Worm (Caenorhabditis elegans): ENCODE results near the gene ZK652.8.

DNA sequence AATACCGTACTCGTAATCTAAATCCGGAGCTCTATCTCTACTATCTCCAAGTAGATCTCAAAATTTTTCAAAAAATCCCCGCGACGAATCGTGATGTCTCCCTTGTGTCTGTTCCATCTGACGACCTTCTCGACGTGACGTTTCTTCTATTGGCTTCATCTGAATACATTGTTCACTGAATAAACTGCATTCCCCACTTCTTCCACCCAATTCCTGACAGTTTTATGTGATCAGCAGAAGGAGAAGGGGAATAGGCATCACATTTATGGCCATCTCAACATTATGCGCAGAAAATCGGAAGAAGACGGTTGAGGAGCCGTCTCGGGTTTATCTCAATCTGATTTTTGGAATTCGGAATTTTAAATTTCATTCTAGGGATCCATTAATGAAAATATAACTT lies 24.5 kb downstream of the ZK652.8 start:
- TF ChIP-seq unc-62 (GFP tag; optimal IDR thresholded peaks at IDR 0.05) = no peak
- TF ChIP-seq pha-4 (tag; optimal IDR thresholded peaks at IDR 0.05) = no peak
- TF ChIP-seq F22D6.2 (tag; optimal IDR thresholded peaks at IDR 0.05) = no peak
- no peak for TF ChIP-seq unc-130 (GFP tag; optimal IDR thresholded peaks at IDR 0.05)
- TF ChIP-seq lag-1 (GFP tag; IDR thresholded peaks at IDR 0.05) = no peak
- TF ChIP-seq dpff-1 (tag; optimal IDR thresholded peaks at IDR 0.05) = no peak
- TF ChIP-seq ceh-100 (GFP tag; IDR thresholded peaks at IDR 0.05) = no peak
- no peak for TF ChIP-seq D2030.7 (GFP tag; IDR thresholded peaks at IDR 0.05)

Measured in whole organism, young adult.